Worm (Caenorhabditis elegans) whole organism, midembryonic: ENCODE data around the gene B0564.2.

ENCODE experiments used
- T22C8.4 ChIP-seq: fragments of 200-800 bp; sonication (Bioruptor generic); IDR thresholded peaks from 2 replicates; pipeline ENCODE4 v1.3.6; 2022; ENCODE audit warnings: missing genetic modification characterization, missing compliant biosample characterization
- cog-1 ChIP-seq: sonication (generic microtip); optimal IDR thresholded peaks from 2 replicates; lab custom pipeline; 2016; ENCODE audit warnings: missing genetic modification characterization, missing compliant biosample characterization
- flt-1 ChIP-seq: fragments of 200-800 bp; sonication (Bioruptor generic); IDR thresholded peaks from 2 replicates; pipeline ENCODE4 v1.3.6; 2022; ENCODE audit warnings: missing genetic modification characterization, missing compliant biosample characterization
- klf-2 ChIP-seq: fragments of 200-800 bp; sonication (Bioruptor generic); conservative IDR thresholded peaks from 2 replicates; pipeline ENCODE4 v1.3.6; 2022; ENCODE audit warnings: missing genetic modification reagents, missing genetic modification characterization, missing compliant biosample characterization
- med-1 ChIP-seq: sonication (generic microtip); optimal IDR thresholded peaks from 2 replicates; lab custom pipeline; 2017; ENCODE audit warnings: missing genetic modification characterization, mild to moderate bottlenecking, missing compliant biosample characterization, antibody characterized with exemption, missing genetic modification reagents; ENCODE audit not compliant: insufficient read depth
- ref-1 ChIP-seq: fragments of 200-800 bp; sonication (Bioruptor generic); conservative IDR thresholded peaks from 2 replicates; pipeline ENCODE4 v1.3.6; 2022; ENCODE audit warnings: missing genetic modification reagents, missing genetic modification characterization, missing compliant biosample characterization
- tab-1 ChIP-seq: fragments of 200-800 bp; sonication (Bioruptor generic); IDR thresholded peaks from 2 replicates; pipeline ENCODE4 v1.3.6; 2022; ENCODE audit warnings: missing genetic modification characterization, missing compliant biosample characterization
- ztf-23 ChIP-seq: fragments of 200-800 bp; sonication (Bioruptor generic); IDR thresholded peaks from 2 replicates; pipeline ENCODE4 v1.3.6; 2022; ENCODE audit warnings: missing genetic modification reagents, missing genetic modification characterization, missing compliant biosample characterization
- ztf-29 ChIP-seq: fragments of 200-800 bp; sonication (Bioruptor generic); IDR thresholded peaks from 2 replicates; pipeline ENCODE4 v1.3.6; 2022; ENCODE audit warnings: missing genetic modification reagents, missing genetic modification characterization, missing compliant biosample characterization

The B0564.2 gene

DNA sequence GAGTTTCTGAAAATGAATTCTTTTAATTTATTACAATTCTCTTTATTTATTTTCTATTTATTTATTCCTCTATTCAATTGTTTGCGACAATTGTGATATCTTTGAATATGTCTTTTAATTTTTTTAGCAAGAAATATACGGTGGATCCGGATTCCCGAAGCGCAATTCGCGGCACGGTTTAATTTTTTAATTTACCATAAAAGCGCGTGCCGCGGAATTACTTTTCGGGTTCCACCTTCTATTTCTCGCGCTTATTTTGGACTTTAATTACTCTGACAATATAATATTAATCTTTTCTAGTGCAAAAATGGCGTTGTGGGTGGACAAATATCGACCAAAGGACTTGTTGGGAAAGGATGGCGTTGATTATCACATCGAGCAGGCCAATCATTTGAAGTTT lies 12.0 kb upstream of the B0564.2 start, which contains the start of gene rfc-3:
TSS of gene rfc-3 (plus strand) at position 301 of the 400 bp plus-strand sequence.
- no peak for TF ChIP-seq tab-1 (GFP tag; lab: Robert Waterston, UW)
- no peak for TF ChIP-seq klf-2 (GFP tag; lab: Robert Waterston, UW)
- no peak for TF ChIP-seq cog-1 (tag; lab: Kevin White, UChicago)
- no peak for TF ChIP-seq ztf-23 (GFP tag; lab: Robert Waterston, UW)

DNA sequence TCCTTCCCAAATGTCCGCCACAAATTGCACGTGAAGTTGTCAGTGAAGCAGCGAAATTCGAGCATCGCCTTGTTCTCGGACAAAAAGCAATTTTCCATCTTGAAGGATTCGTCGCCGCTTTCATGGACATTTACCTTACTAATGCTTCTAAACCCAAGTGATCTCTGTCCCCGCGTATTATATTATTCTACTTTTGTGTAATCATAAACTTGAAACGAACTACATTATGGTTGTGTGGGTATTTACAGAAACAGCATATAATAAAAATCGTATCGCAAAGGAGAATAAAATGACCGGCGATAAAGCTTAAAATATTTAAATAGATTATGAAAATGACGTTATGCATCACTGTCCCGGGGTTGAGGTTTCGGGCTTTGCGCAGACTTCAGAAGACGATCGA lies 10.7 kb upstream of the B0564.2 start:
- no peak for TF ChIP-seq ztf-23 (GFP tag; lab: Robert Waterston, UW)
- TF ChIP-seq tab-1 (GFP tag; lab: Robert Waterston, UW) = no peak
- TF ChIP-seq klf-2 (GFP tag; lab: Robert Waterston, UW) = no peak
- no peak for TF ChIP-seq ref-1 (GFP tag; lab: Robert Waterston, UW)
- TF ChIP-seq cog-1 (tag; lab: Kevin White, UChicago) = no peak
- no peak for TF ChIP-seq T22C8.4
- TF ChIP-seq flt-1 (GFP tag; lab: Robert Waterston, UW) = no peak
- TF ChIP-seq ztf-29 (GFP tag; lab: Robert Waterston, UW) = no peak
- no peak for TF ChIP-seq med-1 (GFP tag; lab: Kevin White, UChicago)

DNA sequence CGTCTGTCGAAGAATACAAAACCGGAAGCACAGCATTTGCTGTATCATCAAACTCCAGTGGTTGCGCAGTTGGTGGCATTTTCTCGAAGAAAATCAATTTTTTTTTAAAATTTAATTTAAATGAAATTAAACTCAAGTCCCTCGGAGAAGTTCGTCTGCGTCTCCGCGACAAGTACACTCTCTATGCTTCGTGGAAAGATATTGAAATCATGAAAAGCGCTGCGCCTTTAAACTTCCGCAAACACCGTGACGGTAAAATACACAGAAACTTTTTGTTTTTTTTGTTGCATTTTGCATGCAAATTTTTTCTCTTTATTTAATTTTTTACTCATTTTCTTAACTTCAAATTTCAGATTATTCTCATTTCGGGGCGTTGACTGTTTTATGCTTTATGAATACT lies 8.8 kb upstream of the B0564.2 start, which contains the start of the genes dli-1, tin-9.2 and exos-4.1:
TSS of gene dli-1 (minus strand) at position 141 of the 400 bp plus-strand sequence.
TSS of gene tin-9.2 (plus strand) at position 344 of the 400 bp plus-strand sequence.
TSS of gene exos-4.1 (plus strand) at position 348 of the 400 bp plus-strand sequence.
- TF ChIP-seq cog-1 (tag; lab: Kevin White, UChicago) = peak; percentile 42
- TF ChIP-seq ref-1 (GFP tag; lab: Robert Waterston, UW) = no peak

DNA sequence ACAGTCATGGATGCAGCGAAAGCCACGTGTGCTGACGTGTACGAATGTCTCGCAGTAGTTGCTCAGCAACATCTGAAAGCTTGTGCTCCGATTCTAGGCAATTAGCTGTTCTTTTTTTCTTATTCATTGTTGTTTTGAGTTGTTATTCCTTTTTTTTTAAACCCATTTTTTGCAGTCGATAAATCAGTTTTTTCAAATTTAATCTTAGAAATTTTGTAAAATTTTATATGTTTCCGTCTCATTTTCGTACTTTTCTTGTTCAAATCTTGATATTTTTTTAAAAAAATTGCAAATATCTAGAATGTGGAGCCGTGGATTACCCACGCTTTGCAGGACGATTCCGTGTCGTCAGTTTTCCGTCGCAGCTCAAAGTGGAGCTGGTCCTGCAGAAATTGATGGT lies 7.0 kb upstream of the B0564.2 start, which contains the start of gene fask-1:
TSS of gene fask-1 (plus strand) at position 301 of the 400 bp plus-strand sequence.
- TF ChIP-seq ref-1 (GFP tag; lab: Robert Waterston, UW) = no peak
- no peak for TF ChIP-seq ztf-23 (GFP tag; lab: Robert Waterston, UW)
- no peak for TF ChIP-seq klf-2 (GFP tag; lab: Robert Waterston, UW)
- no peak for TF ChIP-seq cog-1 (tag; lab: Kevin White, UChicago)
- no peak for TF ChIP-seq ztf-29 (GFP tag; lab: Robert Waterston, UW)
- no peak for TF ChIP-seq flt-1 (GFP tag; lab: Robert Waterston, UW)
- no peak for TF ChIP-seq tab-1 (GFP tag; lab: Robert Waterston, UW)
- TF ChIP-seq med-1 (GFP tag; lab: Kevin White, UChicago) = no peak
- no peak for TF ChIP-seq T22C8.4

DNA sequence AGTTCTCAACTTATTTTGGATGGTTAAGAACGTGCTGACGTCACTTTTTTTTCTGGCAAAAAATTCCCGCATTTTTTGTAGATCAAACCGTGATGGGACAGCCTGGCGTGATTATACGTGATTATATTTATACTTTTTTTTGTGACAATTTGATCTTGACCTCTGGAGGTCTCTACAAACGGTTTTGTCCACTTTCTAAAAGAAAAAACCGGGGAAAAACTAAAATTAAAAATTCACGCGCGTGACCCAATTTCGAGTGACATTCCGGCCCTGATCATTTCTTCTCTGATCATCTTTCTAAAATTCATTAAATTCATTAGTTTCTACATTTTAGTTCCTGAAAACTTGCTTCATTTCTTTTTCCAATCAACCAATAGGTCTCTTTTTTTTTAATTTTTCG lies 2.6 kb upstream of the B0564.2 start, which contains the start of gene rde-11:
TSS of gene rde-11 (plus strand) at position 301 of the 400 bp plus-strand sequence.
- no peak for TF ChIP-seq ztf-29 (GFP tag; lab: Robert Waterston, UW)
- no peak for TF ChIP-seq flt-1 (GFP tag; lab: Robert Waterston, UW)
- TF ChIP-seq klf-2 (GFP tag; lab: Robert Waterston, UW) = no peak
- no peak for TF ChIP-seq ztf-23 (GFP tag; lab: Robert Waterston, UW)
- TF ChIP-seq cog-1 (tag; lab: Kevin White, UChicago) = no peak
- TF ChIP-seq tab-1 (GFP tag; lab: Robert Waterston, UW) = no peak

ce11 chrIV:13108430-13108829 lies 971 bp downstream of the B0564.2 start:
- TF ChIP-seq ref-1 (GFP tag; lab: Robert Waterston, UW) (no peak), klf-2 (GFP tag; lab: Robert Waterston, UW) (no peak), cog-1 (tag; lab: Kevin White, UChicago) (no peak), T22C8.4 (no peak), flt-1 (GFP tag; lab: Robert Waterston, UW) (no peak), tab-1 (GFP tag; lab: Robert Waterston, UW) (no peak), med-1 (GFP tag; lab: Kevin White, UChicago) (no peak), ztf-23 (GFP tag; lab: Robert Waterston, UW) (no peak), ztf-29 (GFP tag; lab: Robert Waterston, UW) (no peak)

ce11 chrIV:13109751-13110150 lies 2.3 kb downstream of the B0564.2 start, which contains the start of gene best-1:
Gene best-1, minus strand, starts transcription at chrIV:13109779.
- TF ChIP-seq med-1 (GFP tag; lab: Kevin White, UChicago) = no peak
- TF ChIP-seq klf-2 (GFP tag; lab: Robert Waterston, UW) = no peak
- TF ChIP-seq ref-1 (GFP tag; lab: Robert Waterston, UW) = no peak
- TF ChIP-seq T22C8.4 = no peak
- TF ChIP-seq flt-1 (GFP tag; lab: Robert Waterston, UW) = no peak
- no peak for TF ChIP-seq tab-1 (GFP tag; lab: Robert Waterston, UW)
- no peak for TF ChIP-seq ztf-29 (GFP tag; lab: Robert Waterston, UW)
- TF ChIP-seq cog-1 (tag; lab: Kevin White, UChicago) = no peak
- no peak for TF ChIP-seq ztf-23 (GFP tag; lab: Robert Waterston, UW)

- TF ChIP-seq med-1 (GFP tag; lab: Kevin White, UChicago) (no peak), ref-1 (GFP tag; lab: Robert Waterston, UW) (no peak), T22C8.4 (no peak)
These were observed 3.4 kb downstream of the B0564.2 start for ce11 chrIV:13110876-13111275.

DNA sequence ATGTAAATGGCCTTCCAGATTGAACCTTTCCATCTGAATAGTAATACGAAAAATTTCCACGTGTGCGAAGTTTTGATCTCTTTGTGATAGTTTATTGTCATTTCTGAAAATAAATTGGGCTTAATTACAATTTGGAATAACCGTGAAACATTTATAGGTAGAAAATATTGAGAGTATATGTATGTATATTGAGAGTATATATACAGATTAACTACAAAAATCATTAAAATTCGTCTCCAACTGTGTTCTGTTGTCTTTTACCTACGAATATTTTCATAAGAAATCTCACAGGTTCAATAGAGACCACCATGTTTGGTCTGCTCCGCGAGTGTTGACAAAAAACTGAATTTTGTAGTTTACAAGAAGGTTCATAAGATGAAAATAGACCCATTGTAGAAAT lies 5.5 kb downstream of the B0564.2 start, which contains the start of gene best-2:
TSS of gene best-2 (minus strand) at position 101 of the 400 bp plus-strand sequence.
- no peak for TF ChIP-seq ztf-29 (GFP tag; lab: Robert Waterston, UW)
- TF ChIP-seq med-1 (GFP tag; lab: Kevin White, UChicago) = no peak
- no peak for TF ChIP-seq tab-1 (GFP tag; lab: Robert Waterston, UW)
- TF ChIP-seq T22C8.4 = no peak
- no peak for TF ChIP-seq flt-1 (GFP tag; lab: Robert Waterston, UW)

ce11 chrIV:13116679-13117078 lies 9.2 kb downstream of the B0564.2 start:
- TF ChIP-seq cog-1 (tag; lab: Kevin White, UChicago) (no peak), klf-2 (GFP tag; lab: Robert Waterston, UW) (no peak)
